Worm (Caenorhabditis elegans) whole organism, late embryonic: Measurements from ENCODE around the gene sdz-13.

Experiments used
- ama-1 ChIP-seq: fragments of 150-350 bp; optimal IDR thresholded peaks from 2 replicates; lab custom pipeline; 2014
- hlh-30 ChIP-seq: sonication (generic microtip); optimal IDR thresholded peaks from 2 replicates; lab custom pipeline; 2017; ENCODE audit warnings: antibody characterized with exemption, missing genetic modification characterization, missing compliant biosample characterization; ENCODE audit not compliant: insufficient read depth
- lim-6 ChIP-seq: sonication (generic microtip); optimal IDR thresholded peaks from 2 replicates; lab custom pipeline; 2016; ENCODE audit warnings: missing genetic modification characterization, missing compliant biosample characterization
- lin-11 ChIP-seq: fragments of 200-800 bp; sonication (Bioruptor generic); optimal IDR thresholded peaks from 2 replicates; lab custom pipeline; 2018; ENCODE audit warnings: mild to moderate bottlenecking, missing genetic modification characterization, missing compliant biosample characterization
- pag-3 ChIP-seq: sonication (generic microtip); optimal IDR thresholded peaks from 2 replicates; lab custom pipeline; 2016; ENCODE audit warnings: missing compliant biosample characterization, missing genetic modification characterization, borderline replicate concordance
- rnt-1 ChIP-seq: sonication (generic microtip); optimal IDR thresholded peaks from 2 replicates; lab custom pipeline; 2016; ENCODE audit warnings: missing genetic modification characterization, missing compliant biosample characterization
- tbx-2 ChIP-seq: sonication (generic microtip); optimal IDR thresholded peaks from 2 replicates; lab custom pipeline; 2016; ENCODE audit warnings: missing genetic modification characterization, missing compliant biosample characterization

DNA sequence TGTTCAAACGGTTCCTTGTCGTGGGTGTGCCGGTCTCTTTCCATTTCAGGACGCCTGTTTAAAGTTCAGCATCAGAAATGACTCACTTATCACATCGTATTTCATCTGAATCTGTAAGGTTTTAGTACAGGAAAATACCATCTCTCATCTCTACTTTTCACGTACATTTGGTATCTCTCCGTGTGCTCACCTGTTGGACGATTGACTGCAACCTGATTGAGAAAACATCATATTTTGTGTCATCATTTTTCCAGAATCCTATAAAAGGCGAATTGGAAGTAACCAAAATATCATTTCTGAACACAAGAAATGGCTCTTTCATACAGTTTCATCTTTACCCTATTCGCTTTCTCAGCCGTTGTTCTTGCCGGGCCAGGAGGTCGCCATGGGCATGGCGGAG, 20.6 kb upstream of the sdz-13 start, which contains the start of gene srlf-30:
- TF ChIP-seq ama-1, result no peak
- TF ChIP-seq pag-3, result no peak
- no peak for TF ChIP-seq rnt-1 (tag; lab: Kevin White, UChicago)
- no peak for TF ChIP-seq tbx-2 (tag; lab: Kevin White, UChicago)
- no peak for TF ChIP-seq lin-11
- TF ChIP-seq hlh-30 (tag; lab: Kevin White, UChicago), result no peak
- TF ChIP-seq lim-6 (tag; lab: Kevin White, UChicago), result no peak
